Fruit fly (Drosophila melanogaster): ENCODE results near the gene CG13385.
A peak's percentile ranks its signal among the peaks of the same experiment; 100 is the strongest.

CG13385 gene

DNA sequence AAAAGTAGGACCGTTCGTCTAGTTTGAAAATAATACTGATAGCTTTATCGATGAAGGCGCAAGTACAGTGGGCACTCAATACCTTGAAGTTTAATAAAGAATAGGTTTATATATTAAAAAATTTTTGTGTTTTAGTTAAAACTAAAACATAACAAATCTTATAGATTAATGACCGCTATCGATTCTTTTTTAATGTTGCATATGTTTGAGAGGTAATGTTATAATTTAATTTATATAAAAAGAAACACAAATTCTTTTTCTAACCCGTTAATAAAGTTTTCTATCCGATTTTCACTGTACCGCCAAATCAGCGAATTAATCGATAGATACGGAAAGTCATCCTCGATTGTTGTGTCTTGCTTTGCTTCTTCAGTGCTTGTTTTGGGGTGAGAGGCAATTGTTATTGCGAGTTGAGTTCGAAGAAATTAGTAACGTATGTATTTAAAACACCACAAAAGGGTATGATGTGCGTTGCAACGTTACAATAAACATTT, 12.3 kb upstream of the CG13385 start, which contains the start of the genes Dad1 and CG13384:
TSS of gene Dad1 (minus strand) at position 30 of the 494 bp plus-strand sequence.
TSS of gene CG13384 (plus strand) at position 348 of the 494 bp plus-strand sequence.
- TF ChIP-seq Pif1A (GFP tag; optimal IDR thresholded peaks at IDR 0.05) (peak; percentile 33), EcR (GFP tag; optimal IDR thresholded peaks at IDR 0.05) (peak; percentile 22), CG32121 (GFP tag; IDR thresholded peaks at IDR 0.05) (peak; percentile 90), CG34367 (tag; optimal IDR thresholded peaks at IDR 0.05) (peak; percentile 86), fd96Ca (GFP tag; IDR thresholded peaks at IDR 0.05) (no peak), CG9948 (tag; optimal IDR thresholded peaks at IDR 0.05) (peak; percentile 92), rn (GFP tag; IDR thresholded peaks at IDR 0.05) (peak; percentile 81), CG12605 (GFP tag; IDR thresholded peaks at IDR 0.05) (peak; percentile 78), CG4496 (GFP tag; IDR thresholded peaks at IDR 0.05) (peak; percentile 88), CG8301 (tag; optimal IDR thresholded peaks at IDR 0.05) (peak; percentile 86), CG8159 (tag; optimal IDR thresholded peaks at IDR 0.05) (peak; percentile 96), Pif1B (GFP tag; optimal IDR thresholded peaks at IDR 0.05) (peak; percentile 69), gl (tag; optimal IDR thresholded peaks at IDR 0.05) (peak; percentile 30), CG17806 (tag; optimal IDR thresholded peaks at IDR 0.05) (peak; percentile 92), Snoo (tag; optimal IDR thresholded peaks at IDR 0.05) (peak; percentile 92), CG10348 (GFP tag; IDR thresholded peaks at IDR 0.05) (peak; percentile 61; the same call in 1 of the 2 replicates), CG14655 (GFP tag; optimal IDR thresholded peaks at IDR 0.05) (peak; percentile 93), CG15710 (tag; optimal IDR thresholded peaks at IDR 0.05) (peak; percentile 95), D1 (tag; optimal IDR thresholded peaks at IDR 0.05) (peak; percentile 86), Ets98B (GFP tag; IDR thresholded peaks at IDR 0.05) (peak; percentile 76), CG13204 (GFP tag; optimal IDR thresholded peaks at IDR 0.05) (no peak)

dm6 chr2L:8384985-8385519, 11.4 kb upstream of the CG13385 start:
- TF ChIP-seq CG12605 (GFP tag; IDR thresholded peaks at IDR 0.05) (no peak), fd96Ca (GFP tag; IDR thresholded peaks at IDR 0.05) (no peak), Pif1A (GFP tag; optimal IDR thresholded peaks at IDR 0.05) (no peak), Ets98B (GFP tag; IDR thresholded peaks at IDR 0.05) (no peak), CG8301 (tag; optimal IDR thresholded peaks at IDR 0.05) (no peak), rn (GFP tag; IDR thresholded peaks at IDR 0.05) (no peak), CG15710 (tag; optimal IDR thresholded peaks at IDR 0.05) (no peak), D1 (tag; optimal IDR thresholded peaks at IDR 0.05) (no peak), EcR (GFP tag; optimal IDR thresholded peaks at IDR 0.05) (no peak), CG17806 (tag; optimal IDR thresholded peaks at IDR 0.05) (no peak), CG4496 (GFP tag; IDR thresholded peaks at IDR 0.05) (no peak), CG13204 (GFP tag; optimal IDR thresholded peaks at IDR 0.05) (no peak), CG9948 (tag; optimal IDR thresholded peaks at IDR 0.05) (no peak), Pif1B (GFP tag; optimal IDR thresholded peaks at IDR 0.05) (no peak), gl (tag; optimal IDR thresholded peaks at IDR 0.05) (no peak)

DNA sequence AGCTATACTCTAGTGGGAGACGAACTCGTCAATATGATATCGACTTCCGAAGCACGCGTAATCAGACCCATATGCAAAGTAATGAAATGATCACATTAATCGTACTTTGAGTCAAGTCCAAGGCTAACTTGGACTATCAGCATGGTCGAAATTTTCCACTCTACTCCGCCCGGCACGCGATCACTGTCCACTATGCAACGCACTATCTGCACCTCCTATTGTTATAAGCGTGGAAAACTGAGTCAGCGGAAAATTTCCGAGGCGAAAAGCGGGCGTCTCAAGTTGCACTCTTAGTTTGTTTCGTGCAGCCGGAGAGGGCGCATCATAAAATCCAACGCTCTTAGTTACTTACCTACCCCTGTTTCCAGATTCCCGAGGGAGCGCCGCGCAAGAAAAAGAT, 10.6 kb upstream of the CG13385 start:
- TF ChIP-seq CG13204 (GFP tag; optimal IDR thresholded peaks at IDR 0.05) (no peak), EcR (GFP tag; optimal IDR thresholded peaks at IDR 0.05) (no peak), CG10348 (GFP tag; IDR thresholded peaks at IDR 0.05) (no peak), CG14655 (GFP tag; optimal IDR thresholded peaks at IDR 0.05) (no peak)

dm6 chr2L:8389231-8389630, 7.2 kb upstream of the CG13385 start, which contains the start of gene CG42819:
TSS of gene CG42819 (minus strand) at chr2L:8389331.
- TF ChIP-seq Pif1A (GFP tag; optimal IDR thresholded peaks at IDR 0.05) (no peak), Ets98B (GFP tag; IDR thresholded peaks at IDR 0.05) (no peak), rn (GFP tag; IDR thresholded peaks at IDR 0.05) (no peak), Pif1B (GFP tag; optimal IDR thresholded peaks at IDR 0.05) (no peak), CG8159 (tag; optimal IDR thresholded peaks at IDR 0.05) (no peak), CG32121 (GFP tag; IDR thresholded peaks at IDR 0.05) (no peak), D1 (tag; optimal IDR thresholded peaks at IDR 0.05) (no peak), CG4496 (GFP tag; IDR thresholded peaks at IDR 0.05) (no peak), Snoo (tag; optimal IDR thresholded peaks at IDR 0.05) (no peak), CG8301 (tag; optimal IDR thresholded peaks at IDR 0.05) (no peak), CG14655 (GFP tag; optimal IDR thresholded peaks at IDR 0.05) (no peak), CG12605 (GFP tag; IDR thresholded peaks at IDR 0.05) (no peak), CG15710 (tag; optimal IDR thresholded peaks at IDR 0.05) (no peak), CG9948 (tag; optimal IDR thresholded peaks at IDR 0.05) (no peak), gl (tag; optimal IDR thresholded peaks at IDR 0.05) (no peak), CG34367 (tag; optimal IDR thresholded peaks at IDR 0.05) (no peak), CG13204 (GFP tag; optimal IDR thresholded peaks at IDR 0.05) (no peak), CG17806 (tag; optimal IDR thresholded peaks at IDR 0.05) (no peak), CG10348 (GFP tag; IDR thresholded peaks at IDR 0.05) (no peak), EcR (GFP tag; optimal IDR thresholded peaks at IDR 0.05) (no peak)

DNA sequence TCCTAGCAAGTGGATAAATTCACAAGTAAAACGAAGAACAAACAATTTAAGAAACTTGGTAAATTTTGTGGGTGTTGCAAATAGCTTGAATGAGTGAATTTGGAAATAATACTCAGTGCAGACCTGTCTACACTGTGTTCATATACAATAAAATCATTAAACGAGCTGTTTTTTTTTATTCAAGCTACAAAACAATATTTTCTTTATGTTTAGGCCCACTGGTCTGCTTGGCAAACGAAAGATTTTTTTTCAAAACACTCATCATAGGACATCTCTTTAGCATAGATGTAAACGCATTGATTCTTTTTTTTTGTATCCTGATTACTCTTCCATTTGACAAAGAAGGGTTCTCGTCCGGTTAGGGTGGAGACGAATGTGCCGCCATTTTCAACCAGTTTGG, 4.2 kb upstream of the CG13385 start, which contains the start of gene CG42820:
TSS of gene CG42820 (minus strand) at position 101 of the 400 bp plus-strand sequence.
- no peak for TF ChIP-seq fd96Ca (GFP tag; IDR thresholded peaks at IDR 0.05)
- no peak for TF ChIP-seq Snoo (tag; optimal IDR thresholded peaks at IDR 0.05)
- no peak for TF ChIP-seq EcR (GFP tag; optimal IDR thresholded peaks at IDR 0.05)
- no peak for TF ChIP-seq CG12605 (GFP tag; IDR thresholded peaks at IDR 0.05)
- no peak for TF ChIP-seq CG8159 (tag; optimal IDR thresholded peaks at IDR 0.05)
- no peak for TF ChIP-seq CG34367 (tag; optimal IDR thresholded peaks at IDR 0.05)
- no peak for TF ChIP-seq CG10348 (GFP tag; IDR thresholded peaks at IDR 0.05)
- no peak for TF ChIP-seq CG13204 (GFP tag; optimal IDR thresholded peaks at IDR 0.05)
- no peak for TF ChIP-seq Ets98B (GFP tag; IDR thresholded peaks at IDR 0.05)

DNA sequence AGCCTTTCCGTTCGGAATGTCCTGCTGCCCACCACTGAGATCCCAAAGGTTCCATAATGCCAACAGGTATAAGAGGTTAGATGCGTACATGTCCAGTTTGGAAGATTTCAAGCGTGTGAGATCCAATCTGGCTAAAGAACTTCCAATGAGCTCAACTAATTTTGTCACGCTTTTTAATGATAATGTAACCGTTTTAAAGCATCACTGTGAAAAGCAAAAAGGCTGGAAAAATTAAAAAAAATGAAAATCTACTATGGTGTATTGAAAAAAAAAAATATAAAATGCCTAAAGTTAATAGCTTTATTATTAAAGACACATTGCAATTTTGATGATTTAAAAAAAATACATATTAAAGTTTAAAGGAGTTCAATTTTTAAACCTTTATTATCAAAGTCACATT, 3.3 kb upstream of the CG13385 start, which contains the start of gene Acp29AB:
TSS of gene Acp29AB (minus strand) at position 101 of the 400 bp plus-strand sequence.
- TF ChIP-seq fd96Ca (GFP tag; IDR thresholded peaks at IDR 0.05), result no peak
- no peak for TF ChIP-seq CG14655 (GFP tag; optimal IDR thresholded peaks at IDR 0.05)
- no peak for TF ChIP-seq CG9948 (tag; optimal IDR thresholded peaks at IDR 0.05)
- TF ChIP-seq CG8159 (tag; optimal IDR thresholded peaks at IDR 0.05), result no peak
- TF ChIP-seq CG8301 (tag; optimal IDR thresholded peaks at IDR 0.05), result no peak
- TF ChIP-seq CG34367 (tag; optimal IDR thresholded peaks at IDR 0.05), result no peak
- no peak for TF ChIP-seq Snoo (tag; optimal IDR thresholded peaks at IDR 0.05)
- TF ChIP-seq D1 (tag; optimal IDR thresholded peaks at IDR 0.05), result no peak
- TF ChIP-seq CG32121 (GFP tag; IDR thresholded peaks at IDR 0.05), result no peak
- TF ChIP-seq CG12605 (GFP tag; IDR thresholded peaks at IDR 0.05), result no peak

All from whole organism, pupa.